Worm (Caenorhabditis elegans) whole organism, L2 larva: ENCODE results near the gene F35F10.7.

ENCODE experiments used
- C34F6.9 ChIP-seq: fragments of 150-350 bp; optimal IDR thresholded peaks from 2 replicates; lab custom pipeline; 2014; ENCODE audit warnings: missing biosample characterization, missing genetic modification characterization
- F13H6.1 ChIP-seq: sonication (generic microtip); optimal IDR thresholded peaks from 2 replicates; lab custom pipeline; 2016; ENCODE audit warnings: missing genetic modification characterization, missing compliant biosample characterization
- R02D3.7 ChIP-seq: fragments of 150-350 bp; optimal IDR thresholded peaks from 2 replicates; lab custom pipeline; 2014; ENCODE audit warnings: missing biosample characterization, missing genetic modification characterization
- alr-1 ChIP-seq: fragments of 150-350 bp; optimal IDR thresholded peaks from 2 replicates; lab custom pipeline; 2014; ENCODE audit warnings: missing biosample characterization, missing genetic modification characterization
- aly-2 ChIP-seq: fragments of 150-350 bp; optimal IDR thresholded peaks from 2 replicates; lab custom pipeline; 2014; ENCODE audit warnings: missing biosample characterization, missing genetic modification characterization
- blmp-1 ChIP-seq: sonication (generic microtip); optimal IDR thresholded peaks from 2 replicates; lab custom pipeline; 2017; ENCODE audit warnings: missing genetic modification characterization, mild to moderate bottlenecking, missing compliant biosample characterization, antibody characterized with exemption, moderate library complexity; ENCODE audit not compliant: insufficient read depth
- ceh-16 ChIP-seq: fragments of 150-350 bp; optimal IDR thresholded peaks from 2 replicates; lab custom pipeline; 2014; ENCODE audit warnings: missing biosample characterization, missing genetic modification characterization
- crh-2 ChIP-seq: sonication (generic microtip); optimal IDR thresholded peaks from 2 replicates; lab custom pipeline; 2017; ENCODE audit warnings: missing biosample characterization, missing genetic modification characterization
- dmd-4 ChIP-seq: sonication (generic microtip); optimal IDR thresholded peaks from 2 replicates; lab custom pipeline; 2017; ENCODE audit warnings: missing biosample characterization, missing genetic modification characterization
- elt-1 ChIP-seq: fragments of 150-350 bp; optimal IDR thresholded peaks from 2 replicates; lab custom pipeline; 2014; ENCODE audit warnings: missing biosample characterization, missing genetic modification characterization
- fos-1 ChIP-seq: fragments of 150-350 bp; optimal IDR thresholded peaks from 2 replicates; lab custom pipeline; 2014; ENCODE audit warnings: missing biosample characterization, missing genetic modification characterization
- gmeb-1 ChIP-seq: fragments of 150-350 bp; optimal IDR thresholded peaks from 2 replicates; lab custom pipeline; 2014; ENCODE audit warnings: missing biosample characterization, missing genetic modification characterization
- lin-11 ChIP-seq: fragments of 150-350 bp; sonication (generic microtip); optimal IDR thresholded peaks from 2 replicates; lab custom pipeline; 2014; ENCODE audit warnings: missing biosample characterization, missing genetic modification characterization, inconsistent platforms, mixed read lengths
- lin-13 ChIP-seq: fragments of 150-350 bp; optimal IDR thresholded peaks from 2 replicates; lab custom pipeline; 2014; ENCODE audit warnings: missing biosample characterization, missing genetic modification reagents, missing genetic modification characterization
- lin-39 ChIP-seq: fragments of 150-350 bp; optimal IDR thresholded peaks from 2 replicates; lab custom pipeline; 2014; ENCODE audit warnings: missing biosample characterization, missing genetic modification reagents, missing genetic modification characterization
- lsy-2 ChIP-seq, 2 experiments: fragments of 150-350 bp in 1 of 2; sonication (generic microtip) in 1 of 2; optimal IDR thresholded peaks; 2 replicates each; lab custom pipeline; 2014 to 2017; ENCODE audit warnings: missing biosample characterization in 2 of 2, missing genetic modification characterization in 2 of 2
- mab-5 ChIP-seq: fragments of 150-350 bp; optimal IDR thresholded peaks from 2 replicates; lab custom pipeline; 2014; ENCODE audit warnings: missing biosample characterization, missing genetic modification characterization
- mdl-1 ChIP-seq, 2 experiments: fragments of 150-350 bp in 1 of 2; sonication (generic microtip) in 1 of 2; optimal IDR thresholded peaks; 2 replicates each; lab custom pipeline; 2017; ENCODE audit warnings: missing biosample characterization in 2 of 2, missing genetic modification characterization in 2 of 2
- nhr-10 ChIP-seq: sonication (generic microtip); optimal IDR thresholded peaks from 2 replicates; lab custom pipeline; 2017; ENCODE audit warnings: missing biosample characterization, missing genetic modification characterization
- nhr-11 ChIP-seq: fragments of 150-350 bp; optimal IDR thresholded peaks from 2 replicates; lab custom pipeline; 2014; ENCODE audit warnings: missing biosample characterization, missing genetic modification characterization
- nhr-12 ChIP-seq: fragments of 150-350 bp; optimal IDR thresholded peaks from 2 replicates; lab custom pipeline; 2014; ENCODE audit warnings: missing biosample characterization, missing genetic modification characterization
- nhr-21 ChIP-seq: fragments of 150-350 bp; optimal IDR thresholded peaks from 2 replicates; lab custom pipeline; 2014; ENCODE audit warnings: missing biosample characterization, missing genetic modification characterization
- nhr-23 ChIP-seq: fragments of 150-350 bp; optimal IDR thresholded peaks from 2 replicates; lab custom pipeline; 2014; ENCODE audit warnings: missing biosample characterization, missing genetic modification reagents, missing genetic modification characterization
- nhr-77 ChIP-seq: fragments of 150-350 bp; optimal IDR thresholded peaks from 2 replicates; lab custom pipeline; 2014; ENCODE audit warnings: missing biosample characterization, missing genetic modification characterization
- peb-1 ChIP-seq: fragments of 150-350 bp; optimal IDR thresholded peaks from 2 replicates; lab custom pipeline; 2014; ENCODE audit warnings: missing biosample characterization, missing genetic modification characterization
- sem-4 ChIP-seq: fragments of 150-350 bp; optimal IDR thresholded peaks from 2 replicates; lab custom pipeline; 2014; ENCODE audit warnings: missing biosample characterization, missing genetic modification reagents, missing genetic modification characterization
- skn-1 ChIP-seq: sonication (generic microtip); optimal IDR thresholded peaks from 2 replicates; lab custom pipeline; 2017; ENCODE audit warnings: missing biosample characterization, missing genetic modification characterization
- sma-3 ChIP-seq: sonication (generic microtip); optimal IDR thresholded peaks from 2 replicates; lab custom pipeline; 2016; ENCODE audit warnings: missing genetic modification reagents, missing genetic modification characterization, missing compliant biosample characterization
- sma-9 ChIP-seq, 2 experiments: fragments of 150-350 bp in 1 of 2; sonication (generic microtip) in 1 of 2; optimal IDR thresholded peaks; 2 replicates each; lab custom pipeline; 2014 to 2016; ENCODE audit warnings: missing genetic modification characterization in 2 of 2, mild to moderate bottlenecking in 1 of 2, missing biosample characterization in 1 of 2, missing compliant biosample characterization in 1 of 2, missing genetic modification reagents in 1 of 2, moderate library complexity in 1 of 2
- snpc-4 ChIP-seq: fragments of 150-350 bp; optimal IDR thresholded peaks from 2 replicates; lab custom pipeline; 2014; ENCODE audit warnings: missing biosample characterization, missing genetic modification characterization
- unc-39 ChIP-seq: fragments of 150-350 bp; optimal IDR thresholded peaks from 2 replicates; lab custom pipeline; 2014; ENCODE audit warnings: missing biosample characterization, missing genetic modification characterization
- unc-55 ChIP-seq: fragments of 150-350 bp; sonication (generic microtip); optimal IDR thresholded peaks from 3 replicates; lab custom pipeline; 2014; ENCODE audit warnings: missing biosample characterization, missing genetic modification reagents, missing genetic modification characterization
- ztf-11 ChIP-seq: sonication (generic microtip); optimal IDR thresholded peaks from 2 replicates; lab custom pipeline; 2017; ENCODE audit warnings: missing biosample characterization, missing genetic modification characterization

F35F10.7 gene

ce11 chrV:3315308-3315707 is 28.1 kb upstream of the F35F10.7 start, which contains the start of gene arrd-19 (continued):
- TF ChIP-seq nhr-21 (tag; lab: Kevin White, UChicago) (peak; percentile 82), elt-1 (tag; lab: Kevin White, UChicago) (no peak), gmeb-1 (tag; lab: Kevin White, UChicago) (peak; percentile 47), fos-1 (tag; lab: Kevin White, UChicago) (peak; percentile 72), blmp-1 (tag; lab: Kevin White, UChicago) (peak; percentile 68), aly-2 (no peak), nhr-12 (tag; lab: Kevin White, UChicago) (no peak), nhr-11 (tag; lab: Kevin White, UChicago) (no peak), alr-1 (tag; lab: Kevin White, UChicago) (no peak), lin-11 (tag; lab: Kevin White, UChicago) (peak; percentile 24), nhr-10 (tag; lab: Kevin White, UChicago) (no peak), snpc-4 (peak; percentile 31), nhr-77 (tag; lab: Kevin White, UChicago) (no peak)

- peak; percentile 83 for TF ChIP-seq F13H6.1 (tag; lab: Kevin White, UChicago)
- no peak for TF ChIP-seq sem-4 (tag; lab: Kevin White, UChicago)
- TF ChIP-seq sma-9 (GFP tag; optimal IDR thresholded peaks at IDR 0.05; lab: Kevin White, UChicago), result peak; percentile 87
- TF ChIP-seq sma-9 (tag; optimal IDR thresholded peaks at IDR 0.05; lab: Kevin White, UChicago), result no peak
- no peak for TF ChIP-seq fos-1 (tag; lab: Kevin White, UChicago)
- peak in 1 of 2 experiments; percentile 43 for TF ChIP-seq lsy-2 (tag; optimal IDR thresholded peaks at IDR 0.05; lab: Kevin White, UChicago)
- no peak for TF ChIP-seq R02D3.7 (tag; lab: Kevin White, UChicago)
- TF ChIP-seq peb-1, result no peak
- TF ChIP-seq crh-2 (tag; lab: Kevin White, UChicago), result no peak
- peak; percentile 40 for TF ChIP-seq unc-55
- no peak for TF ChIP-seq mdl-1 (tag; optimal IDR thresholded peaks at IDR 0.05; lab: Kevin White, UChicago)
- no peak for TF ChIP-seq alr-1 (tag; lab: Kevin White, UChicago)
- peak; percentile 59 for TF ChIP-seq C34F6.9 (tag; lab: Kevin White, UChicago)
- TF ChIP-seq nhr-11 (tag; lab: Kevin White, UChicago), result no peak
- no peak for TF ChIP-seq lin-39 (tag; lab: Kevin White, UChicago)
- TF ChIP-seq, all 48 proteins: peak for 5
Measured at ce11 chrV:3312067-3312666, 24.9 kb upstream of the F35F10.7 start, which contains the start of gene arrd-18. TSS of gene arrd-18 (minus strand) at chrV:3312117.

- TF ChIP-seq nhr-10 (tag; lab: Kevin White, UChicago) (no peak), ztf-11 (tag; lab: Kevin White, UChicago) (no peak), ceh-16 (tag; lab: Kevin White, UChicago) (no peak), nhr-23 (tag; lab: Kevin White, UChicago) (no peak), aly-2 (no peak), lin-13 (GFP tag; lab: Kevin White, UChicago) (no peak), elt-1 (tag; lab: Kevin White, UChicago) (no peak), lin-11 (tag; lab: Kevin White, UChicago) (no peak)
Measured at ce11 chrV:3308169-3308568, 20.9 kb upstream of the F35F10.7 start, which contains the start of gene srbc-3. TSS of gene srbc-3 (plus strand) at chrV:3308469.

- no peak for TF ChIP-seq aly-2
- no peak for TF ChIP-seq skn-1 (tag; lab: Kevin White, UChicago)
- TF ChIP-seq C34F6.9 (tag; lab: Kevin White, UChicago), result no peak
- no peak for TF ChIP-seq nhr-12 (tag; lab: Kevin White, UChicago)
- TF ChIP-seq mab-5, result no peak
- TF ChIP-seq F13H6.1 (tag; lab: Kevin White, UChicago), result no peak
- no peak for TF ChIP-seq sma-3 (GFP tag; lab: Kevin White, UChicago)
- no peak for TF ChIP-seq unc-39 (tag; lab: Kevin White, UChicago)
- TF ChIP-seq lin-11 (tag; lab: Kevin White, UChicago), result no peak
- no peak for TF ChIP-seq nhr-11 (tag; lab: Kevin White, UChicago)
- TF ChIP-seq dmd-4 (tag; lab: Kevin White, UChicago), result no peak
- no peak for TF ChIP-seq lsy-2 (tag; optimal IDR thresholded peaks at IDR 0.05; lab: Kevin White, UChicago)
- TF ChIP-seq lin-39 (tag; lab: Kevin White, UChicago), result no peak
- TF ChIP-seq, all 48 proteins: peak for 0
Measured at ce11 chrV:3301898-3302297, 14.7 kb upstream of the F35F10.7 start, which contains the start of gene srbc-1. TSS of gene srbc-1 (minus strand) at chrV:3301998.
